Fruit fly (Drosophila melanogaster) whole organism, embryonic: ENCODE results near the gene CG45002.
A peak's percentile ranks its signal among the peaks of the same experiment; 100 is the strongest.

Source experiments
- Awh ChIP-seq: fragments of 200-800 bp; sonication (Bioruptor generic); IDR thresholded peaks from 2 replicates; pipeline ENCODE4, ENCODE4 v1.3.6; 2022; ENCODE audit warnings: missing biosample characterization, missing genetic modification characterization
- B-H1 ChIP-seq: fragments of 200-800 bp; sonication (Bioruptor generic); IDR thresholded peaks from 3 replicates; pipeline ENCODE4 v1.3.6; 2022; ENCODE audit warnings: missing biosample characterization, missing genetic modification characterization
- Bdp1 ChIP-seq: fragments of 200-800 bp; sonication (Bioruptor generic); optimal IDR thresholded peaks from 3 replicates; lab custom pipeline; 2016; ENCODE audit warnings: missing biosample characterization, missing genetic modification characterization
- CG10321 ChIP-seq: fragments of 200-800 bp; sonication (Bioruptor generic); IDR thresholded peaks from 2 replicates; pipeline ENCODE4 v1.3.6; 2022; ENCODE audit warnings: missing biosample characterization, missing genetic modification characterization
- CG10431 ChIP-seq: fragments of 200-800 bp; sonication (Bioruptor generic); optimal IDR thresholded peaks from 3 replicates; lab custom pipeline; 2018; ENCODE audit warnings: missing biosample characterization, mild to moderate bottlenecking, missing genetic modification characterization
- CG10654 ChIP-seq: fragments of 200-800 bp; sonication (Bioruptor generic); optimal IDR thresholded peaks from 2 replicates; lab custom pipeline; 2016; ENCODE audit warnings: missing biosample characterization, missing genetic modification characterization
- CG12104 ChIP-seq: fragments of 200-800 bp; sonication (Bioruptor generic); optimal IDR thresholded peaks from 3 replicates; lab custom pipeline; 2016; ENCODE audit warnings: missing biosample characterization, missing genetic modification characterization
- CG12659 ChIP-seq: fragments of 200-800 bp; sonication (Bioruptor generic); optimal IDR thresholded peaks from 3 replicates; lab custom pipeline; 2017; ENCODE audit warnings: mild to moderate bottlenecking, missing biosample characterization, missing genetic modification reagents, missing genetic modification characterization
- CG14441 ChIP-seq: fragments of 200-800 bp; sonication (Bioruptor generic); IDR thresholded peaks from 2 replicates; pipeline ENCODE4 v1.3.6; 2022; ENCODE audit warnings: missing biosample characterization, missing genetic modification characterization
- CG14860 ChIP-seq: fragments of 200-800 bp; sonication (Bioruptor generic); IDR thresholded peaks from 3 replicates; pipeline ENCODE4 v1.3.6; 2022; ENCODE audit warnings: missing biosample characterization, missing genetic modification characterization; ENCODE audit not compliant: partially characterized antibody
- CG17385 ChIP-seq: fragments of 200-800 bp; sonication (Bioruptor generic); optimal IDR thresholded peaks from 3 replicates; lab custom pipeline; 2018; ENCODE audit warnings: missing biosample characterization, mild to moderate bottlenecking, missing genetic modification characterization
- CG1792 ChIP-seq: fragments of 200-800 bp; sonication (Bioruptor generic); optimal IDR thresholded peaks from 2 replicates; lab custom pipeline; 2016; ENCODE audit warnings: missing biosample characterization, missing genetic modification characterization
- CG2120 ChIP-seq: fragments of 200-800 bp; sonication (Bioruptor generic); optimal IDR thresholded peaks from 3 replicates; lab custom pipeline; 2016; ENCODE audit warnings: missing biosample characterization, missing genetic modification characterization
- CG2199 ChIP-seq: fragments of 200-800 bp; sonication (Bioruptor generic); IDR thresholded peaks from 3 replicates; pipeline ENCODE4 v1.3.6; 2022; ENCODE audit warnings: missing biosample characterization, missing genetic modification characterization
- CG4730 ChIP-seq: fragments of 200-800 bp; sonication (Bioruptor generic); IDR thresholded peaks from 2 replicates; pipeline ENCODE4 v1.3.6; 2022; ENCODE audit warnings: missing biosample characterization, missing genetic modification characterization
- CG6272 ChIP-seq: fragments of 200-800 bp; sonication (Bioruptor generic); IDR thresholded peaks from 2 replicates; pipeline ENCODE4 v1.3.6; 2022; ENCODE audit warnings: missing biosample characterization, missing genetic modification characterization
- CG7556 ChIP-seq: fragments of 200-800 bp; sonication (Bioruptor generic); optimal IDR thresholded peaks from 2 replicates; lab custom pipeline; 2017; ENCODE audit warnings: missing biosample characterization, mild to moderate bottlenecking, missing genetic modification characterization
- CG7963 ChIP-seq: fragments of 200-800 bp; sonication (Bioruptor generic); IDR thresholded peaks from 3 replicates; pipeline ENCODE4 v1.3.6; 2022; ENCODE audit warnings: missing biosample characterization, missing genetic modification characterization; ENCODE audit not compliant: partially characterized antibody
- CG8944 ChIP-seq: fragments of 200-800 bp; sonication (Bioruptor generic); optimal IDR thresholded peaks from 3 replicates; lab custom pipeline; 2016; ENCODE audit warnings: missing biosample characterization, missing genetic modification characterization
- CG9817 ChIP-seq: fragments of 200-800 bp; sonication (Bioruptor generic); optimal IDR thresholded peaks from 2 replicates; lab custom pipeline; 2018; ENCODE audit warnings: missing biosample characterization, mild to moderate bottlenecking, missing genetic modification characterization, moderate library complexity
- Eip74EF ChIP-seq, 2 experiments: fragments of 200-800 bp in 1 of 2; fragments of >200 bp in 1 of 2; sonication (Bioruptor generic) in 1 of 2; optimal IDR thresholded peaks; 2 replicates each; lab custom pipeline; 2017 to 2019; ENCODE audit warnings: missing biosample characterization in 2 of 2, missing genetic modification characterization in 2 of 2, mild to moderate bottlenecking in 1 of 2, moderate library complexity in 1 of 2
- Elba2 ChIP-seq: fragments of 200-800 bp; sonication (Bioruptor generic); optimal IDR thresholded peaks from 3 replicates; lab custom pipeline; 2016; ENCODE audit warnings: missing biosample characterization, missing genetic modification characterization
- Hr78 ChIP-seq, 2 experiments: fragments of 200-800 bp in 1 of 2; fragments of >200 bp in 1 of 2; sonication (Bioruptor generic) in 1 of 2; optimal IDR thresholded peaks; 2 replicates each; lab custom pipeline; 2017 to 2019; ENCODE audit warnings: missing biosample characterization in 2 of 2, missing genetic modification characterization in 2 of 2, mild to moderate bottlenecking in 1 of 2, moderate library complexity in 1 of 2
- Med ChIP-seq: fragments of 200-800 bp; sonication (Bioruptor generic); peaks from one replicate; lab custom pipeline; 2016; ENCODE audit warnings: missing biosample characterization, missing genetic modification characterization, mild to moderate bottlenecking, inconsistent platforms, moderate library complexity
- NC2α ChIP-seq: fragments of 200-800 bp; sonication (Bioruptor generic); optimal IDR thresholded peaks from 2 replicates; lab custom pipeline; 2016; ENCODE audit warnings: missing biosample characterization, missing genetic modification characterization
- Poxn ChIP-seq: fragments of 200-800 bp; sonication (Bioruptor generic); IDR thresholded peaks from 2 replicates; pipeline ENCODE4 v1.3.6; 2022; ENCODE audit warnings: missing biosample characterization, missing genetic modification characterization
- Sin3A ChIP-seq: fragments of >200 bp; optimal IDR thresholded peaks from 2 replicates; lab custom pipeline; 2018
- Xrp1 ChIP-seq: fragments of 200-800 bp; sonication (Bioruptor generic); IDR thresholded peaks from 2 replicates; pipeline ENCODE4 v1.3.6; 2022; ENCODE audit warnings: missing biosample characterization, missing genetic modification characterization
- ash1 ChIP-seq: fragments of 200-800 bp; sonication (Bioruptor generic); optimal IDR thresholded peaks from 2 replicates; lab custom pipeline; 2018; ENCODE audit warnings: missing biosample characterization, mild to moderate bottlenecking, missing genetic modification characterization
- crol ChIP-seq: fragments of 200-800 bp; sonication (Bioruptor generic); IDR thresholded peaks from 2 replicates; pipeline ENCODE4 v1.3.6; 2022; ENCODE audit warnings: missing biosample characterization, missing genetic modification characterization
- fd96Cb ChIP-seq: fragments of 200-800 bp; sonication (Bioruptor generic); optimal IDR thresholded peaks from 2 replicates; lab custom pipeline; 2018; ENCODE audit warnings: missing biosample characterization, mild to moderate bottlenecking, missing genetic modification characterization, moderate library complexity
- gem ChIP-seq: fragments of 200-800 bp; sonication (Bioruptor generic); optimal IDR thresholded peaks from 2 replicates; lab custom pipeline; 2019; ENCODE audit warnings: missing biosample characterization, mild to moderate bottlenecking, missing genetic modification characterization, moderate library complexity
- gsb-n ChIP-seq: fragments of 200-800 bp; sonication (Bioruptor generic); optimal IDR thresholded peaks from 3 replicates; lab custom pipeline; 2018; ENCODE audit warnings: missing biosample characterization, mild to moderate bottlenecking, missing genetic modification characterization
- ham ChIP-seq: fragments of 200-800 bp; sonication (Bioruptor generic); IDR thresholded peaks from 2 replicates; pipeline ENCODE4 v1.3.6; 2022; ENCODE audit warnings: missing biosample characterization, missing genetic modification characterization
- lilli ChIP-seq: fragments of 200-800 bp; sonication (Bioruptor generic); optimal IDR thresholded peaks from 3 replicates; lab custom pipeline; 2016; ENCODE audit warnings: missing biosample characterization, missing genetic modification characterization
- maf-S ChIP-seq: fragments of 200-800 bp; sonication (Bioruptor generic); optimal IDR thresholded peaks from 2 replicates; lab custom pipeline; 2016; ENCODE audit warnings: missing biosample characterization, missing genetic modification characterization
- pros ChIP-seq: fragments of 200-800 bp; sonication (Bioruptor generic); optimal IDR thresholded peaks from 3 replicates; lab custom pipeline; 2019; ENCODE audit warnings: missing biosample characterization, mild to moderate bottlenecking, missing genetic modification characterization, moderate library complexity
- repo ChIP-seq: fragments of 200-800 bp; sonication (Bioruptor generic); optimal IDR thresholded peaks from 2 replicates; lab custom pipeline; 2016; ENCODE audit warnings: missing biosample characterization, missing genetic modification characterization
- salm ChIP-seq: fragments of 200-800 bp; sonication (Bioruptor generic); optimal IDR thresholded peaks from 2 replicates; lab custom pipeline; 2018; ENCODE audit warnings: missing biosample characterization, mild to moderate bottlenecking, missing genetic modification characterization
- schlank ChIP-seq: fragments of 200-800 bp; sonication (Bioruptor generic); optimal IDR thresholded peaks from 2 replicates; lab custom pipeline; 2018; ENCODE audit warnings: missing biosample characterization, mild to moderate bottlenecking, missing genetic modification characterization
- seq ChIP-seq: fragments of 200-800 bp; sonication (Bioruptor generic); IDR thresholded peaks from 2 replicates; pipeline ENCODE4 v1.3.6; 2022; ENCODE audit warnings: missing biosample characterization, missing genetic modification characterization
- sr ChIP-seq: fragments of 200-800 bp; sonication (Bioruptor generic); IDR thresholded peaks from 3 replicates; pipeline ENCODE4 v1.3.6; 2022; ENCODE audit warnings: missing biosample characterization, missing genetic modification characterization
- tgo ChIP-seq: fragments of 200-800 bp; sonication (Bioruptor generic); IDR thresholded peaks from 3 replicates; pipeline ENCODE4 v1.3.6; 2022; ENCODE audit warnings: missing biosample characterization, missing genetic modification characterization
- ttk ChIP-seq: fragments of 200-800 bp; sonication (Bioruptor generic); IDR thresholded peaks from 2 replicates; pipeline ENCODE4 v2.1.2; 2022; ENCODE audit warnings: missing biosample characterization, missing genetic modification characterization
- vvl ChIP-seq: fragments of 200-800 bp; sonication (Bioruptor generic); IDR thresholded peaks from 2 replicates; pipeline ENCODE4 v1.3.6; 2022; ENCODE audit warnings: missing biosample characterization, missing genetic modification characterization

The CG45002 gene

dm6 chrX:17076449-17077289 lies 10.1 kb upstream of the CG45002 start (continued):
- TF ChIP-seq CG12659 (GFP tag; lab: Kevin White, UChicago) (no peak), sr (GFP tag; lab: Robert Waterston, UW) (no peak), Xrp1 (GFP tag; lab: Robert Waterston, UW) (no peak), Hr78 (GFP tag; optimal IDR thresholded peaks at IDR 0.05; lab: Kevin White, UChicago) (no peak), maf-S (no peak), pros (no peak), gsb-n (tag; lab: Kevin White, UChicago) (no peak), vvl (GFP tag; lab: Robert Waterston, UW) (no peak), Poxn (no peak), CG10654 (no peak), CG12104 (GFP tag; lab: Kevin White, UChicago) (no peak), fd96Cb (tag; lab: Kevin White, UChicago) (no peak), CG9817 (tag; lab: Kevin White, UChicago) (no peak), B-H1 (GFP tag; lab: Robert Waterston, UW) (no peak), gem (tag; lab: Kevin White, UChicago) (no peak), salm (tag; lab: Kevin White, UChicago) (no peak), Sin3A (lab: Kevin White, UChicago) (no peak), CG2199 (GFP tag; lab: Robert Waterston, UW) (no peak), ttk (no peak), CG4730 (GFP tag; lab: Robert Waterston, UW) (no peak), Awh (no peak), Bdp1 (GFP tag; lab: Kevin White, UChicago) (no peak), schlank (tag; lab: Kevin White, UChicago) (no peak), CG8944 (GFP tag; lab: Kevin White, UChicago) (no peak), tgo (GFP tag; lab: Robert Waterston, UW) (no peak), CG7556 (no peak), CG7963 (GFP tag; lab: Robert Waterston, UW) (no peak), ash1 (GFP tag; lab: Kevin White, UChicago) (no peak), lilli (GFP tag; lab: Kevin White, UChicago) (no peak), Med (peak; percentile 68), CG10321 (GFP tag; lab: Robert Waterston, UW) (peak; percentile 63; the same call in 1 of the 2 replicates), seq (GFP tag; lab: Robert Waterston, UW) (no peak), crol (peak; percentile 54), CG6272 (GFP tag; lab: Robert Waterston, UW) (no peak), repo (GFP tag; lab: Kevin White, UChicago) (no peak), CG17385 (peak; percentile 96), ham (GFP tag; lab: Robert Waterston, UW) (no peak), CG1792 (GFP tag; lab: Kevin White, UChicago) (no peak), CG14441 (GFP tag; lab: Robert Waterston, UW) (no peak), CG10431 (GFP tag; lab: Kevin White, UChicago) (no peak), CG14860 (GFP tag; lab: Robert Waterston, UW) (no peak), Eip74EF (GFP tag; optimal IDR thresholded peaks at IDR 0.05; lab: Kevin White, UChicago) (no peak), Elba2 (GFP tag; lab: Kevin White, UChicago) (no peak), CG2120 (no peak), NC2α (GFP tag; lab: Kevin White, UChicago) (no peak)
